Fruit fly (Drosophila melanogaster) whole organism, embryonic: Measurements from ENCODE around the gene ND-MNLL.
A peak's percentile ranks its signal among the peaks of the same experiment; 100 is the strongest.

ENCODE experiments used
- Aef1 ChIP-seq: fragments of 200-800 bp; sonication (Bioruptor generic); IDR thresholded peaks from 3 replicates; pipeline ENCODE4 v1.3.6; 2022; ENCODE audit warnings: missing biosample characterization, missing genetic modification characterization
- Antp ChIP-seq: fragments of 200-800 bp; sonication (Bioruptor generic); optimal IDR thresholded peaks from 3 replicates; lab custom pipeline; 2016; ENCODE audit warnings: missing biosample characterization, missing genetic modification characterization
- Asciz ChIP-seq: fragments of 200-800 bp; sonication (Bioruptor generic); optimal IDR thresholded peaks from 2 replicates; lab custom pipeline; 2017; ENCODE audit warnings: missing biosample characterization, mild to moderate bottlenecking, missing genetic modification characterization, missing genetic modification reagents
- CG10267 ChIP-seq: fragments of 200-800 bp; sonication (Bioruptor generic); optimal IDR thresholded peaks from 2 replicates; lab custom pipeline; 2018; ENCODE audit warnings: missing biosample characterization, mild to moderate bottlenecking, missing genetic modification characterization, moderate library complexity
- CG10431 ChIP-seq: fragments of 200-800 bp; sonication (Bioruptor generic); optimal IDR thresholded peaks from 3 replicates; lab custom pipeline; 2018; ENCODE audit warnings: missing biosample characterization, mild to moderate bottlenecking, missing genetic modification characterization
- CG11456 ChIP-seq: fragments of 200-800 bp; sonication (Bioruptor generic); IDR thresholded peaks from 3 replicates; pipeline ENCODE4 v1.3.6; 2022; ENCODE audit warnings: missing biosample characterization, missing genetic modification characterization
- CG11560 ChIP-seq: fragments of 200-800 bp; sonication (Bioruptor generic); IDR thresholded peaks from 3 replicates; pipeline ENCODE4 v1.3.6; 2022; ENCODE audit warnings: missing biosample characterization, missing genetic modification characterization
- CG14050 ChIP-seq: fragments of 200-800 bp; sonication (Bioruptor generic); IDR thresholded peaks from 3 replicates; pipeline ENCODE4 v1.3.6; 2022; ENCODE audit warnings: missing biosample characterization, missing genetic modification characterization
- CG15601 ChIP-seq: fragments of 200-800 bp; sonication (Bioruptor generic); optimal IDR thresholded peaks from 3 replicates; lab custom pipeline; 2019; ENCODE audit warnings: missing biosample characterization, mild to moderate bottlenecking, missing genetic modification characterization, moderate library complexity
- CG1603 ChIP-seq: fragments of 200-800 bp; sonication (Bioruptor generic); optimal IDR thresholded peaks from 2 replicates; lab custom pipeline; 2019; ENCODE audit warnings: missing biosample characterization, mild to moderate bottlenecking, missing genetic modification characterization, moderate library complexity
- CG30020 ChIP-seq: fragments of 200-800 bp; optimal IDR thresholded peaks from 2 replicates; lab custom pipeline; 2019; ENCODE audit warnings: missing biosample characterization, mild to moderate bottlenecking, missing genetic modification characterization, moderate library complexity
- CG30403 ChIP-seq: fragments of 200-800 bp; sonication (Bioruptor generic); optimal IDR thresholded peaks from 3 replicates; lab custom pipeline; 2016; ENCODE audit warnings: missing biosample characterization, missing genetic modification characterization
- CG31365 ChIP-seq: fragments of 200-800 bp; sonication (Bioruptor generic); optimal IDR thresholded peaks from 2 replicates; lab custom pipeline; 2018; ENCODE audit warnings: missing biosample characterization, mild to moderate bottlenecking, missing genetic modification characterization
- CG34422 ChIP-seq: fragments of 200-800 bp; sonication (Bioruptor generic); IDR thresholded peaks from 3 replicates; pipeline ENCODE4 v1.3.6; 2022; ENCODE audit warnings: missing biosample characterization, missing genetic modification characterization
- CG6683 ChIP-seq: fragments of 200-800 bp; sonication (Bioruptor generic); optimal IDR thresholded peaks from 2 replicates; lab custom pipeline; 2017; ENCODE audit warnings: missing biosample characterization, mild to moderate bottlenecking, missing genetic modification characterization, missing genetic modification reagents
- CG7271 ChIP-seq: fragments of 200-800 bp; sonication (Bioruptor generic); optimal IDR thresholded peaks from 2 replicates; lab custom pipeline; 2018; ENCODE audit warnings: missing biosample characterization, mild to moderate bottlenecking, missing genetic modification characterization, moderate library complexity
- CG9437 ChIP-seq: fragments of 200-800 bp; sonication (Bioruptor generic); optimal IDR thresholded peaks from 2 replicates; lab custom pipeline; 2018; ENCODE audit warnings: missing biosample characterization, mild to moderate bottlenecking, missing genetic modification characterization
- CG9797 ChIP-seq: fragments of 200-800 bp; sonication (Bioruptor generic); optimal IDR thresholded peaks from 3 replicates; lab custom pipeline; 2018; ENCODE audit warnings: missing biosample characterization, mild to moderate bottlenecking, missing genetic modification characterization
- Dll ChIP-seq: fragments of 200-800 bp; sonication (Bioruptor generic); IDR thresholded peaks from 4 replicates; pipeline ENCODE4 v1.3.6; 2022; ENCODE audit warnings: missing biosample characterization, missing genetic modification characterization; ENCODE audit not compliant: partially characterized antibody
- ERR ChIP-seq: fragments of 200-800 bp; sonication (Bioruptor generic); optimal IDR thresholded peaks from 2 replicates; lab custom pipeline; 2016; ENCODE audit warnings: missing biosample characterization, missing genetic modification characterization
- Fer1 ChIP-seq: fragments of 200-800 bp; sonication (Bioruptor generic); optimal IDR thresholded peaks from 2 replicates; lab custom pipeline; 2017; ENCODE audit warnings: missing biosample characterization, mild to moderate bottlenecking, missing genetic modification characterization
- Gsc ChIP-seq: fragments of 200-800 bp; sonication (Bioruptor generic); IDR thresholded peaks from 2 replicates; pipeline ENCODE4 v1.3.6; 2022; ENCODE audit warnings: missing biosample characterization, missing genetic modification characterization
- Hand ChIP-seq: fragments of 200-800 bp; sonication (Bioruptor generic); optimal IDR thresholded peaks from 2 replicates; lab custom pipeline; 2017; ENCODE audit warnings: mild to moderate bottlenecking, missing biosample characterization, missing genetic modification reagents, missing genetic modification characterization
- Hey ChIP-seq: fragments of 200-800 bp; sonication (Bioruptor generic); optimal IDR thresholded peaks from 3 replicates; lab custom pipeline; 2018; ENCODE audit warnings: missing biosample characterization, mild to moderate bottlenecking, missing genetic modification characterization
- Spps ChIP-seq: fragments of 200-800 bp; sonication (Bioruptor generic); optimal IDR thresholded peaks from 2 replicates; lab custom pipeline; 2018; ENCODE audit warnings: missing biosample characterization, mild to moderate bottlenecking, missing genetic modification characterization
- Trl ChIP-seq, 3 experiments: fragments of >200 bp in 2 of 3; fragments of 200-800 bp in 1 of 3; sonication (Bioruptor generic) in 1 of 3; optimal IDR thresholded peaks; 2 replicates in 1 of 3; 3 replicates in 2 of 3; lab custom pipeline; 2016 to 2017; ENCODE audit warnings: missing biosample characterization in 1 of 3, missing genetic modification characterization in 1 of 3
- bab2 ChIP-seq: fragments of 200-800 bp; sonication (Bioruptor generic); optimal IDR thresholded peaks from 2 replicates; lab custom pipeline; 2016; ENCODE audit warnings: missing biosample characterization, missing genetic modification characterization
- dmrt99B ChIP-seq: fragments of 200-800 bp; sonication (Bioruptor generic); optimal IDR thresholded peaks from 2 replicates; lab custom pipeline; 2018; ENCODE audit warnings: missing biosample characterization, mild to moderate bottlenecking, missing genetic modification characterization, moderate library complexity
- dpn ChIP-seq, 2 experiments: fragments of 200-800 bp; sonication (Bioruptor generic); optimal IDR thresholded peaks; 3 replicates each; lab custom pipeline; 2016; ENCODE audit warnings: missing biosample characterization in 2 of 2, missing genetic modification characterization in 2 of 2
- ewg ChIP-seq: fragments of 200-800 bp; sonication (Bioruptor generic); optimal IDR thresholded peaks from 3 replicates; lab custom pipeline; 2017; ENCODE audit warnings: mild to moderate bottlenecking, missing biosample characterization, missing genetic modification reagents, missing genetic modification characterization
- eyg ChIP-seq: fragments of 200-800 bp; sonication (Bioruptor generic); optimal IDR thresholded peaks from 3 replicates; lab custom pipeline; 2016; ENCODE audit warnings: missing biosample characterization, missing genetic modification characterization
- grau ChIP-seq: fragments of 200-800 bp; optimal IDR thresholded peaks from 3 replicates; lab custom pipeline; 2019; ENCODE audit warnings: missing biosample characterization, mild to moderate bottlenecking, missing genetic modification characterization, moderate library complexity
- kay ChIP-seq: fragments of 200-800 bp; sonication (Bioruptor generic); optimal IDR thresholded peaks from 2 replicates; lab custom pipeline; 2016; ENCODE audit warnings: missing biosample characterization, missing genetic modification characterization
- lola ChIP-seq, 3 experiments: fragments of >200 bp in 2 of 3; fragments of 200-800 bp in 1 of 3; sonication (Bioruptor generic) in 1 of 3; optimal IDR thresholded peaks; 2 replicates each; lab custom pipeline; 2017 to 2019; ENCODE audit warnings: missing biosample characterization in 3 of 3, missing genetic modification characterization in 3 of 3, mild to moderate bottlenecking in 1 of 3, moderate library complexity in 1 of 3
- maf-S ChIP-seq: fragments of 200-800 bp; sonication (Bioruptor generic); optimal IDR thresholded peaks from 2 replicates; lab custom pipeline; 2016; ENCODE audit warnings: missing biosample characterization, missing genetic modification characterization
- mld ChIP-seq: fragments of 200-800 bp; sonication (Bioruptor generic); IDR thresholded peaks from 3 replicates; pipeline ENCODE4 v1.3.6; 2022; ENCODE audit warnings: missing biosample characterization, missing genetic modification characterization; ENCODE audit not compliant: partially characterized antibody
- pros ChIP-seq: fragments of 200-800 bp; sonication (Bioruptor generic); optimal IDR thresholded peaks from 3 replicates; lab custom pipeline; 2019; ENCODE audit warnings: missing biosample characterization, mild to moderate bottlenecking, missing genetic modification characterization, moderate library complexity
- psq ChIP-seq: fragments of 200-800 bp; sonication (Bioruptor generic); optimal IDR thresholded peaks from 2 replicates; lab custom pipeline; 2017; ENCODE audit warnings: missing biosample characterization, missing genetic modification characterization
- pum ChIP-seq: fragments of 200-800 bp; sonication (Bioruptor generic); optimal IDR thresholded peaks from 2 replicates; lab custom pipeline; 2016; ENCODE audit warnings: missing biosample characterization, missing genetic modification characterization
- row ChIP-seq: fragments of 200-800 bp; sonication (Bioruptor generic); IDR thresholded peaks from 3 replicates; pipeline ENCODE4 v1.3.6; 2022; ENCODE audit warnings: missing biosample characterization, missing genetic modification characterization
- stwl ChIP-seq: fragments of 200-800 bp; sonication (Bioruptor generic); optimal IDR thresholded peaks from 3 replicates; lab custom pipeline; 2018; ENCODE audit warnings: missing biosample characterization, mild to moderate bottlenecking, missing genetic modification characterization, moderate library complexity
- twi ChIP-seq: fragments of 200-800 bp; optimal IDR thresholded peaks from 2 replicates; lab custom pipeline; 2019; ENCODE audit warnings: missing biosample characterization, mild to moderate bottlenecking, missing genetic modification characterization, moderate library complexity
- usp ChIP-seq: fragments of >200 bp; optimal IDR thresholded peaks from 2 replicates; lab custom pipeline; 2017; ENCODE audit warnings: missing biosample characterization, missing genetic modification characterization
- vnd ChIP-seq: fragments of 200-800 bp; sonication (Bioruptor generic); IDR thresholded peaks from 3 replicates; pipeline ENCODE4 v1.3.6; 2022; ENCODE audit warnings: missing biosample characterization, missing genetic modification characterization; ENCODE audit not compliant: partially characterized antibody
- vvl ChIP-seq: fragments of 200-800 bp; sonication (Bioruptor generic); IDR thresholded peaks from 2 replicates; pipeline ENCODE4 v1.3.6; 2022; ENCODE audit warnings: missing biosample characterization, missing genetic modification characterization
- z ChIP-seq: fragments of 200-800 bp; sonication (Bioruptor generic); IDR thresholded peaks from 3 replicates; pipeline ENCODE4 v1.3.6; 2022; ENCODE audit warnings: missing biosample characterization, missing genetic modification characterization

Gene ND-MNLL

DNA sequence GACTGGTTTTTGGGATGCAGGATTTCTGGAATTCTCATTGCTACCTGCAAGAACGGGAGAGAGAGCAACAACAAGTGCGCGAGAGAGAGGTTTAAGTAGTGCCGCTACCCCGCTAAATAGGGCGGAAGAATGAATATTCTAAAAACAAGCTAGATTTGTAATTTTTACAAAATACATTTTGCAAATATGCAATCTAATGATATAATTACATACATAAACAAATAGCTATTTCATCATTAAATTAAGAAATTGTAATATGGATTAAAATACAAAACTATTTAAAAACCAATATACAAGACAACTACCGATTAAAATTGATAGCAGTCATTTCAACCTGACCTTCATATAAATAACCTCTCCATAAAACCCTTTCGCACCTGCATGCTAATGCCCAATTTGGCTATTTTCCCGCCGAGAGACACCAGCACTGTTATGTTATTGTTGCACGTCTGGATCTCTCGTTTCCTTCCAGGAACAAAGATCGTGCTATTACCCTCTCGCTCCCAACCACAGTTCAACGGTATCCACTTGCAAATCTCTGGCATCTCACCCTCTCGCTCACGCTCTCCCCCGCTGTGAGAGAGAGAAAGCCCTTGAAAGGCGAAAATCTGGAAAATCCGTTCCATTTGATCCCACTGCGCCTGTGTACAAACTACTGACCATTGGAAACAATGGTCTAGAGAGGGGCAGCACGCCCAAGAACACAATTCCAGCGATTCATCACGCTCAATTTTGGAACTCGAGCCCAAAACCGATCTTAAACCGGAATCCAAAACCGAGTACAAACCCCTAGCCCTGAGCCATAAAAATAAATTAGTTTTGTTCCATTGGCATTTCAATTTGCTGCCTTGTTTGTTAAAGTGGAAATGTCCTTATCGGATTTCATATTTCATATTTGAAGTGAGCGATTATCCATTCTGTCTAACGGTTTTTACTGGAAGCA, 1.7 kb downstream of the ND-MNLL start, which contains the start of gene Nek2 (continued):
- TF ChIP-seq Asciz (GFP tag; lab: Kevin White, UChicago) = no peak
- TF ChIP-seq CG7271 (tag; lab: Kevin White, UChicago) = no peak
- TF ChIP-seq row (GFP tag; lab: Robert Waterston, UW) = peak; percentile 67
- no peak for TF ChIP-seq CG31365 (tag; lab: Kevin White, UChicago)
- TF ChIP-seq CG30020 (tag; lab: Kevin White, UChicago) = no peak
- TF ChIP-seq CG15601 (tag; lab: Kevin White, UChicago) = no peak
- TF ChIP-seq eyg (GFP tag; lab: Kevin White, UChicago) = no peak
- peak; percentile 14 for TF ChIP-seq twi
- no peak for TF ChIP-seq CG14050 (GFP tag; lab: Robert Waterston, UW)
- TF ChIP-seq ERR (GFP tag; lab: Kevin White, UChicago) = no peak
- no peak for TF ChIP-seq CG11456
- TF ChIP-seq grau = no peak
- TF ChIP-seq CG11560 (tag; lab: Robert Waterston, UW) = no peak
- TF ChIP-seq Hand (GFP tag; lab: Kevin White, UChicago) = no peak

DNA sequence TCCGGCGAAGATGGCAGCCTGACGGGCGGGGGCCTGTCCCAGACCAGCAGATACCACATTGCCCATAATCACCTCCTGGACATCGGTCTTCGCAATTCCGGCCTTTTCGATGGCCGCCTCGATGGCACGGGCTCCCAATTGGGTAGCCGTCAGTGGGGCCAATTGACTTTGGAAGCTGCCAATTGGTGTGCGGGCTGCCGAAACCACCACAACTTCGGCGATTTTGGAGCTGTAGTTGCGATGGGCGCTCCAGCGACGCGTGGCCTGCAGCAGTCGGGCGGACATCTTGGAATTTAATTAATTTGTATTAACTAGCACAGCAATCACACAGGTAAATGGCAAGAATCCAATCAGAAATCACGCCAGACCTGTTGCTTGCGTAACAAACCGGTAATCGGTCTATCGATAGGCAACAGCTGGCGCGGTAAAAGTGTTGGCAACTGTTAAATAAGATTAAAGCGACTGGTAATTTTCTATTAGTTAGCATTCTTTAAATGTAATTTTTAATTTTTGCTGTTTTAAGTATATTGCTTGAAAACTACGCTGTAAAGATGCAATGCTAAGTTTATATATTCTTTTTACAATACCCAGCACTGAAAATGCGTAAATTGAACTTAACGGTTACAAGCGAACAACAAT, 5.1 kb downstream of the ND-MNLL start, which contains the start of gene Acat1:
TSS of gene Acat1 (minus strand) at position 400 of the 639 bp plus-strand sequence.
- TF ChIP-seq CG9437 (GFP tag; lab: Kevin White, UChicago) (peak; percentile 47), CG10431 (GFP tag; lab: Kevin White, UChicago) (no peak), Antp (GFP tag; lab: Kevin White, UChicago) (peak; percentile 5), kay (peak; percentile 39), ewg (GFP tag; lab: Kevin White, UChicago) (peak; percentile 17), pum (peak; percentile 27), Hey (tag; lab: Kevin White, UChicago) (no peak), CG1603 (tag; lab: Kevin White, UChicago) (no peak), dmrt99B (tag; lab: Kevin White, UChicago) (no peak), Gsc (GFP tag; lab: Robert Waterston, UW) (no peak), vnd (GFP tag; lab: Robert Waterston, UW) (no peak), dpn (GFP tag; optimal IDR thresholded peaks at IDR 0.05; lab: Kevin White, UChicago) (peak; percentile 44 to 64), z (GFP tag; lab: Robert Waterston, UW) (no peak), CG30403 (GFP tag; lab: Kevin White, UChicago) (peak; percentile 71), vvl (GFP tag; lab: Robert Waterston, UW) (peak; percentile 83), CG34422 (GFP tag; lab: Robert Waterston, UW) (peak; percentile 58), Aef1 (0 out of 3 replicates have a peak, but pooled peaks have one; percentile 16), mld (GFP tag; lab: Robert Waterston, UW) (no peak), Dll (GFP tag; lab: Robert Waterston, UW) (peak; percentile 61; the same call in 3 of the 4 replicates), bab2 (peak; percentile 35), pros (no peak), CG9797 (no peak), Trl (optimal IDR thresholded peaks at IDR 0.05; lab: Kevin White, UChicago) (no peak), Trl (GFP tag; optimal IDR thresholded peaks at IDR 0.05; lab: Kevin White, UChicago) (peak; percentile 52), Spps (tag; lab: Kevin White, UChicago) (peak; percentile 23), Fer1 (GFP tag; lab: Kevin White, UChicago) (no peak), psq (GFP tag; lab: Kevin White, UChicago) (no peak), lola (GFP tag; optimal IDR thresholded peaks at IDR 0.05; lab: Kevin White, UChicago) (peak in 1 of 3 experiments; percentile 30), CG6683 (GFP tag; lab: Kevin White, UChicago) (no peak), CG10267 (tag; lab: Kevin White, UChicago) (peak; percentile 90), stwl (tag; lab: Kevin White, UChicago) (peak; percentile 87), maf-S (GFP tag; lab: Kevin White, UChicago) (peak; percentile 2), usp (GFP tag; lab: Kevin White, UChicago) (no peak)
